Worm (Caenorhabditis elegans) whole organism, early embryonic: ENCODE results near the gene twk-2.

Experiments
- B0310.2 ChIP-seq: sonication (generic microtip); optimal IDR thresholded peaks from 2 replicates; lab custom pipeline; 2016; ENCODE audit warnings: mild to moderate bottlenecking, missing genetic modification characterization, missing compliant biosample characterization
- F13C5.2 ChIP-seq: sonication (generic microtip); optimal IDR thresholded peaks from 2 replicates; lab custom pipeline; 2017; ENCODE audit warnings: mild to moderate bottlenecking, missing genetic modification characterization, inconsistent platforms, missing compliant biosample characterization
- aly-1 ChIP-seq: sonication (generic microtip); optimal IDR thresholded peaks from 2 replicates; lab custom pipeline; 2016; ENCODE audit warnings: missing genetic modification characterization, missing compliant biosample characterization
- ama-1 ChIP-seq: fragments of 150-350 bp; optimal IDR thresholded peaks from 2 replicates; lab custom pipeline; 2014
- ceh-13 ChIP-seq: fragments of 200-800 bp; sonication (Bioruptor generic); optimal IDR thresholded peaks from 2 replicates; lab custom pipeline; 2018; ENCODE audit warnings: mild to moderate bottlenecking, missing genetic modification characterization, missing compliant biosample characterization
- ceh-36 ChIP-seq: sonication (generic microtip); optimal IDR thresholded peaks from 2 replicates; lab custom pipeline; 2016; ENCODE audit warnings: missing genetic modification characterization, inconsistent platforms, missing compliant biosample characterization
- ets-7 ChIP-seq: sonication (generic microtip); optimal IDR thresholded peaks from 2 replicates; lab custom pipeline; 2016; ENCODE audit warnings: missing genotype, missing genetic modification characterization, missing compliant biosample characterization
- flt-1 ChIP-seq: fragments of 200-800 bp; sonication (Bioruptor generic); IDR thresholded peaks from 2 replicates; pipeline ENCODE4 v1.3.6; 2022; ENCODE audit warnings: missing genetic modification characterization, missing compliant biosample characterization
- hmbx-1 ChIP-seq: sonication (generic microtip); optimal IDR thresholded peaks from 2 replicates; lab custom pipeline; 2016; ENCODE audit warnings: mild to moderate bottlenecking, missing genetic modification characterization, missing compliant biosample characterization
- hmg-4 ChIP-seq: fragments of 200-800 bp; sonication (Bioruptor generic); optimal IDR thresholded peaks from 2 replicates; lab custom pipeline; 2018; ENCODE audit warnings: mild to moderate bottlenecking, missing genetic modification characterization, missing compliant biosample characterization
- hnd-1 ChIP-seq: sonication (generic microtip); optimal IDR thresholded peaks from 2 replicates; lab custom pipeline; 2016; ENCODE audit warnings: missing genetic modification characterization, missing compliant biosample characterization
- pes-1 ChIP-seq: fragments of 200-800 bp; sonication (Bioruptor generic); IDR thresholded peaks from 2 replicates; pipeline ENCODE4 v1.3.6; 2022; ENCODE audit warnings: missing genetic modification reagents, missing genetic modification characterization, missing compliant biosample characterization
- scrt-1 ChIP-seq: fragments of 200-800 bp; sonication (Bioruptor generic); IDR thresholded peaks from 2 replicates; pipeline ENCODE4 v1.3.6; 2022; ENCODE audit warnings: missing genetic modification characterization, missing compliant biosample characterization
- sea-1 ChIP-seq: fragments of 200-800 bp; sonication (Bioruptor generic); conservative IDR thresholded peaks from 2 replicates; pipeline ENCODE4 v1.3.6; 2022; ENCODE audit warnings: missing genetic modification characterization, missing compliant biosample characterization
- tbx-11 ChIP-seq: fragments of 200-800 bp; sonication (Bioruptor generic); IDR thresholded peaks from 2 replicates; pipeline ENCODE4 v1.3.6; 2022; ENCODE audit warnings: missing genetic modification characterization, missing compliant biosample characterization
- tbx-37 ChIP-seq: fragments of 200-800 bp; sonication (Bioruptor generic); conservative IDR thresholded peaks from 2 replicates; pipeline ENCODE4 v1.3.6; 2022; ENCODE audit warnings: missing genetic modification reagents, missing genetic modification characterization, missing compliant biosample characterization
- tra-4 ChIP-seq: sonication (generic microtip); optimal IDR thresholded peaks from 2 replicates; lab custom pipeline; 2017; ENCODE audit warnings: missing genetic modification characterization, missing compliant biosample characterization

Gene twk-2

DNA sequence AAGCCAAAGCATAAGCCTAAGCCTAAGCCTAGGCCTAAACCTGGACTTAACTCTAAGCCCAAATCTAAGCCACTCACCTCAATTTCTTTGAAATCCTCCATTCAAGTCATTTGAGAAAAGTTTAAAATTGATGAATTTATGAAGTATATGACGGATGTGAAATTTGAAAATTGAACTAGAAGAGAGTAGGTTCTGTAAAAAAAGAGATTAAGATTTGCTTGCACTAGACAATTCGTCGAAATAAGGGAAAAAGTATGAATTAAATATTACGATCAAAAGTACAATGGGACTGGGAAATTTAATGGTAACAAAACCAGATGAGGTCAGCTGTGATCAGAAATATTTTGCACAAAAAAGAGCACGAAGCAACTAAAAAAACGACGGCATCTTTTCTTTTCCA, at the start of gene twk-2:
TSS of gene twk-2 (minus strand) at position 101 of the 400 bp plus-strand sequence.
- TF ChIP-seq tra-4 (no peak), ama-1 (lab: Kevin White, UChicago) (no peak), flt-1 (GFP tag; lab: Robert Waterston, UW) (no peak), ceh-36 (no peak), hmbx-1 (tag; lab: Kevin White, UChicago) (no peak), sea-1 (no peak), B0310.2 (tag; lab: Kevin White, UChicago) (no peak), scrt-1 (GFP tag; lab: Robert Waterston, UW) (no peak), aly-1 (no peak), tbx-37 (GFP tag; lab: Robert Waterston, UW) (no peak), ets-7 (tag; lab: Kevin White, UChicago) (no peak), pes-1 (no peak), hmg-4 (GFP tag; lab: Kevin White, UChicago) (no peak), ceh-13 (GFP tag; lab: Kevin White, UChicago) (no peak), hnd-1 (tag; lab: Kevin White, UChicago) (no peak), tbx-11 (GFP tag; lab: Robert Waterston, UW) (no peak), F13C5.2 (no peak)

- TF ChIP-seq ama-1 (lab: Kevin White, UChicago) (no peak), flt-1 (GFP tag; lab: Robert Waterston, UW) (no peak), hnd-1 (tag; lab: Kevin White, UChicago) (no peak), B0310.2 (tag; lab: Kevin White, UChicago) (no peak), ceh-13 (GFP tag; lab: Kevin White, UChicago) (no peak), tbx-11 (GFP tag; lab: Robert Waterston, UW) (no peak), ceh-36 (no peak), scrt-1 (GFP tag; lab: Robert Waterston, UW) (no peak), tra-4 (no peak), pes-1 (no peak), hmg-4 (GFP tag; lab: Kevin White, UChicago) (no peak), F13C5.2 (no peak), aly-1 (no peak), hmbx-1 (tag; lab: Kevin White, UChicago) (no peak), sea-1 (no peak), tbx-37 (GFP tag; lab: Robert Waterston, UW) (no peak), ets-7 (tag; lab: Kevin White, UChicago) (no peak)
Observed at ce11 chrII:4495844-4496243, 42.9 kb upstream of the twk-2 start.

DNA sequence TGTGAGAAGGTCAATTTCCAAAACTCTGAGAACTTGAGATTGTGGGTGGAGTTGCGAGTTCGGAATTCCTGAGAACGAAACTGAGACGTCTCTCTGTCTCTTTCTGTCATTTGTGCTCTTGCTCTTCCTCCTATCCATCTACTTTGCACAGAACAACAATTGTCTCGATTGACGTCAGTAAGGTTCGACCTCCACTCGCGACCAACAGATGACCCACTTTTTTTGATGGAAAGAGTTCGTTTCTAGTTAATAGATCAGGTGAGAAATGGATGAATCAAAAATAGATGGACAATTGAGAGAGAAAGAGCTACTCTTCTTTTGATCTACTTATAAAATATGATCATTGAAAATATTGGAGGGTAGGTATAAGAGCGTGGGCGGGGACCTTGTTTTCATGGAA, 41.6 kb upstream of the twk-2 start:
- TF ChIP-seq scrt-1 (GFP tag; lab: Robert Waterston, UW) = no peak
- no peak for TF ChIP-seq hmbx-1 (tag; lab: Kevin White, UChicago)
- TF ChIP-seq flt-1 (GFP tag; lab: Robert Waterston, UW) = no peak
- TF ChIP-seq B0310.2 (tag; lab: Kevin White, UChicago) = no peak
- TF ChIP-seq F13C5.2 = no peak
- no peak for TF ChIP-seq ceh-36
- no peak for TF ChIP-seq hmg-4 (GFP tag; lab: Kevin White, UChicago)
- no peak for TF ChIP-seq tra-4
- TF ChIP-seq sea-1 = no peak
- no peak for TF ChIP-seq ama-1 (lab: Kevin White, UChicago)
- no peak for TF ChIP-seq tbx-37 (GFP tag; lab: Robert Waterston, UW)
- TF ChIP-seq tbx-11 (GFP tag; lab: Robert Waterston, UW) = no peak
- TF ChIP-seq hnd-1 (tag; lab: Kevin White, UChicago) = no peak
- no peak for TF ChIP-seq pes-1
- no peak for TF ChIP-seq ets-7 (tag; lab: Kevin White, UChicago)
- TF ChIP-seq aly-1 = no peak

- no peak for TF ChIP-seq pes-1
Observed at ce11 chrII:4490729-4491128, 37.8 kb upstream of the twk-2 start, which contains the start of gene T05C1.5. T05C1.5 (minus strand) TSS chrII:4490829.

DNA sequence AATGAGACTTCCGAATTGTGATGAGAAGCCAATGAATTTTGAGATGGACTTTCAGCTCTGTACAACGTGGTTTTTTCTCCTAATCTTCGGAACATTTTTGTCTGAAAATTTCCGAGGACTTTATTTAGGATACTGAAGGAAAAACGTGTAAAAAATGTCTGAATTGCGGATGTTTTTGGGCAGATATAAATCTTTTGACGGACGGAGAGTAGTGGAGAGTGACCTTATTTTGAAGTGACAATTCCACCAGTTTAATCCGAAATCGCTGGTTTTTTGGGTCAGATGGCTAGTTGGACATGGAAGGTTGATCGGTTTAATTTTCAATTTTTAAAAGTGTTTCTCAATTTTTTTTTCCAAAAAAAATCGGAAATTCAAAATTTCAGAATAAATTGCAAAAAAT, 36.3 kb upstream of the twk-2 start, which contains the start of gene T05C1.3:
TSS of gene T05C1.3 (minus strand) at position 101 of the 400 bp plus-strand sequence.
- no peak for TF ChIP-seq hnd-1 (tag; lab: Kevin White, UChicago)
- no peak for TF ChIP-seq F13C5.2
- TF ChIP-seq tbx-37 (GFP tag; lab: Robert Waterston, UW) = no peak
- TF ChIP-seq ets-7 (tag; lab: Kevin White, UChicago) = no peak
- no peak for TF ChIP-seq B0310.2 (tag; lab: Kevin White, UChicago)
- TF ChIP-seq ceh-36 = no peak
- no peak for TF ChIP-seq tbx-11 (GFP tag; lab: Robert Waterston, UW)
- no peak for TF ChIP-seq sea-1
- TF ChIP-seq ceh-13 (GFP tag; lab: Kevin White, UChicago) = no peak
- no peak for TF ChIP-seq ama-1 (lab: Kevin White, UChicago)
- TF ChIP-seq pes-1 = no peak
- no peak for TF ChIP-seq hmbx-1 (tag; lab: Kevin White, UChicago)
- no peak for TF ChIP-seq tra-4
- no peak for TF ChIP-seq aly-1
- TF ChIP-seq scrt-1 (GFP tag; lab: Robert Waterston, UW) = no peak
- no peak for TF ChIP-seq flt-1 (GFP tag; lab: Robert Waterston, UW)
- TF ChIP-seq hmg-4 (GFP tag; lab: Kevin White, UChicago) = no peak

- no peak for TF ChIP-seq B0310.2 (tag; lab: Kevin White, UChicago)
- no peak for TF ChIP-seq scrt-1 (GFP tag; lab: Robert Waterston, UW)
- TF ChIP-seq tbx-11 (GFP tag; lab: Robert Waterston, UW) = no peak
- no peak for TF ChIP-seq tbx-37 (GFP tag; lab: Robert Waterston, UW)
- TF ChIP-seq ama-1 (lab: Kevin White, UChicago) = no peak
- TF ChIP-seq F13C5.2 = no peak
- TF ChIP-seq ceh-36 = no peak
- TF ChIP-seq sea-1 = no peak
- TF ChIP-seq hmg-4 (GFP tag; lab: Kevin White, UChicago) = no peak
- no peak for TF ChIP-seq ceh-13 (GFP tag; lab: Kevin White, UChicago)
- no peak for TF ChIP-seq tra-4
- TF ChIP-seq hnd-1 (tag; lab: Kevin White, UChicago) = no peak
- TF ChIP-seq ets-7 (tag; lab: Kevin White, UChicago) = no peak
- no peak for TF ChIP-seq aly-1
- TF ChIP-seq flt-1 (GFP tag; lab: Robert Waterston, UW) = no peak
- no peak for TF ChIP-seq pes-1
- TF ChIP-seq hmbx-1 (tag; lab: Kevin White, UChicago) = no peak
Observed at ce11 chrII:4482021-4482420, 29.1 kb upstream of the twk-2 start, which contains the start of gene T05C1.2. T05C1.2 (minus strand) TSS chrII:4482121.

- no peak for TF ChIP-seq B0310.2 (tag; lab: Kevin White, UChicago)
- TF ChIP-seq hnd-1 (tag; lab: Kevin White, UChicago) = no peak
- no peak for TF ChIP-seq tbx-11 (GFP tag; lab: Robert Waterston, UW)
- TF ChIP-seq pes-1 = no peak
- TF ChIP-seq ceh-13 (GFP tag; lab: Kevin White, UChicago) = no peak
- no peak for TF ChIP-seq F13C5.2
- no peak for TF ChIP-seq tra-4
- no peak for TF ChIP-seq aly-1
- TF ChIP-seq ets-7 (tag; lab: Kevin White, UChicago) = no peak
- TF ChIP-seq flt-1 (GFP tag; lab: Robert Waterston, UW) = no peak
- TF ChIP-seq scrt-1 (GFP tag; lab: Robert Waterston, UW) = no peak
- no peak for TF ChIP-seq ceh-36
- TF ChIP-seq ama-1 (lab: Kevin White, UChicago) = no peak
- TF ChIP-seq hmbx-1 (tag; lab: Kevin White, UChicago) = no peak
- TF ChIP-seq sea-1 = no peak
- no peak for TF ChIP-seq hmg-4 (GFP tag; lab: Kevin White, UChicago)
- TF ChIP-seq tbx-37 (GFP tag; lab: Robert Waterston, UW) = no peak
Observed at ce11 chrII:4478303-4478702, 25.4 kb upstream of the twk-2 start, which contains the start of gene T05C1.1. T05C1.1 (plus strand) TSS chrII:4478603.
